Worm (Caenorhabditis elegans) whole organism, midembryonic: Measurements from ENCODE around the gene nhr-138.

Experiments
- T22C8.4 ChIP-seq: fragments of 200-800 bp; sonication (Bioruptor generic); IDR thresholded peaks from 2 replicates; pipeline ENCODE4 v1.3.6; 2022; ENCODE audit warnings: missing genetic modification characterization, missing compliant biosample characterization
- cog-1 ChIP-seq: sonication (generic microtip); optimal IDR thresholded peaks from 2 replicates; lab custom pipeline; 2016; ENCODE audit warnings: missing genetic modification characterization, missing compliant biosample characterization
- flt-1 ChIP-seq: fragments of 200-800 bp; sonication (Bioruptor generic); IDR thresholded peaks from 2 replicates; pipeline ENCODE4 v1.3.6; 2022; ENCODE audit warnings: missing genetic modification characterization, missing compliant biosample characterization
- klf-2 ChIP-seq: fragments of 200-800 bp; sonication (Bioruptor generic); conservative IDR thresholded peaks from 2 replicates; pipeline ENCODE4 v1.3.6; 2022; ENCODE audit warnings: missing genetic modification reagents, missing genetic modification characterization, missing compliant biosample characterization
- med-1 ChIP-seq: sonication (generic microtip); optimal IDR thresholded peaks from 2 replicates; lab custom pipeline; 2017; ENCODE audit warnings: missing genetic modification characterization, mild to moderate bottlenecking, missing compliant biosample characterization, antibody characterized with exemption, missing genetic modification reagents; ENCODE audit not compliant: insufficient read depth
- ref-1 ChIP-seq: fragments of 200-800 bp; sonication (Bioruptor generic); conservative IDR thresholded peaks from 2 replicates; pipeline ENCODE4 v1.3.6; 2022; ENCODE audit warnings: missing genetic modification reagents, missing genetic modification characterization, missing compliant biosample characterization
- tab-1 ChIP-seq: fragments of 200-800 bp; sonication (Bioruptor generic); IDR thresholded peaks from 2 replicates; pipeline ENCODE4 v1.3.6; 2022; ENCODE audit warnings: missing genetic modification characterization, missing compliant biosample characterization
- ztf-23 ChIP-seq: fragments of 200-800 bp; sonication (Bioruptor generic); IDR thresholded peaks from 2 replicates; pipeline ENCODE4 v1.3.6; 2022; ENCODE audit warnings: missing genetic modification reagents, missing genetic modification characterization, missing compliant biosample characterization
- ztf-29 ChIP-seq: fragments of 200-800 bp; sonication (Bioruptor generic); IDR thresholded peaks from 2 replicates; pipeline ENCODE4 v1.3.6; 2022; ENCODE audit warnings: missing genetic modification reagents, missing genetic modification characterization, missing compliant biosample characterization

Gene nhr-138

DNA sequence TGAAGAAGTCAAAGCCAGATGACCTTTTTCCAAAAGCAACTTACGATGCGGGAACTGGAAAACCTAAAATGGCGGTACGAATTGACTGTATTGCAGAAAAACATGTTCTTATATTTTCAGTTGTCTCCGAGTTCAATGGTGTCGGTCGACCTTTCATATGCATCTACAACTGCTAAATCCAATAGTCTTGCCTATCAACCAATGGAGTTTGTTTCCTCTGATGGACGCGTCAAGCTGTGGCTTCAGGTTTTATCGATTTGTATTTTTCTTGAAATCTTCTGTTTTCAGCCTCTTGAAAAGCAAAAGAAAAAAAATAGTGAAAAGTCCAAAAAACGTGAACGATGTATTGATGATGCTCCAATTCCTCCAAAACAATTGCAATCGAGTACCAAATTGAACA lies 10.8 kb upstream of the nhr-138 start:
- TF ChIP-seq cog-1 (tag; lab: Kevin White, UChicago) (no peak), ztf-29 (GFP tag; lab: Robert Waterston, UW) (no peak), flt-1 (no peak), klf-2 (GFP tag; lab: Robert Waterston, UW) (no peak), ref-1 (GFP tag; lab: Robert Waterston, UW) (no peak), tab-1 (GFP tag; lab: Robert Waterston, UW) (no peak), T22C8.4 (GFP tag; lab: Robert Waterston, UW) (no peak), ztf-23 (GFP tag; lab: Robert Waterston, UW) (no peak), med-1 (GFP tag; lab: Kevin White, UChicago) (no peak)

DNA sequence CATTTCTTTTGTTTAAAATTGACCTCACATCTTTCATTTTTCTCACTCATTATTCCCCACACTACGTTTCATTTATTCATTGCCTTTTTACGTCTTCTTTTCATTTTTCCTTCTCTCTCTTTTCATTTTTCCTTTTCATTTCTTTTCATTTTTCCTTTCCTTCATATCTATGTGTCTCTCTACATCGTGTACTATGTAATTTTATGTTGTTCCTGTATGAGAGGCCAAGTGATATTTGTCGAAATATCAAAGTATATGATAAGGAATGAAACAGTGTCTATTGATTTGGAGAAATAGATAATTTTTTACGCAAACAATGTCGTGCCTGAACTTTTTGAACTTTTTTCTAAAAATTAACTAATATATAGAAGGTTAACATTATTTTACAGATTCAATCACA lies 8.6 kb upstream of the nhr-138 start:
- TF ChIP-seq klf-2 (GFP tag; lab: Robert Waterston, UW) = no peak
- no peak for TF ChIP-seq ref-1 (GFP tag; lab: Robert Waterston, UW)
- TF ChIP-seq ztf-29 (GFP tag; lab: Robert Waterston, UW) = no peak
- TF ChIP-seq ztf-23 (GFP tag; lab: Robert Waterston, UW) = no peak
- TF ChIP-seq flt-1 = no peak
- no peak for TF ChIP-seq cog-1 (tag; lab: Kevin White, UChicago)
- TF ChIP-seq tab-1 (GFP tag; lab: Robert Waterston, UW) = no peak
- no peak for TF ChIP-seq T22C8.4 (GFP tag; lab: Robert Waterston, UW)
- TF ChIP-seq med-1 (GFP tag; lab: Kevin White, UChicago) = no peak

DNA sequence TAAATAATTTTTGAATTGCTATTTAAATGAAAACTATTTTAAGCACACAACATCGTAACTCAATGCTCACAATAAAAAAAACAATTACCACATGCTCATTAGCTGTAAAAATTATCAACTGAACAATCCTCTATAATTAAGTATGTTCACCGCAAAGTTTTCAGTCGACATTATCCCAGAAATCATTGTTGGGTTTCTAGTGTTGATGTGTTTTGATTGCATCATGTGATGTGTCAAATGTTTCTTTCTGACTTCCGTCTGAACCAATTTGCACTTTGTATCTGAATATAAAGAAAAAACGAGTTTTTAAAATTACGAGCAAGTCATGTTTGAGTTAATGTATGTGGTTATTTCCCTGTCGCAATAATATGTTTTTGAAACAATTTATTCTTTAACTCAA lies 7.2 kb upstream of the nhr-138 start:
- TF ChIP-seq tab-1 (GFP tag; lab: Robert Waterston, UW) (no peak), T22C8.4 (GFP tag; lab: Robert Waterston, UW) (no peak), ztf-29 (GFP tag; lab: Robert Waterston, UW) (no peak), ztf-23 (GFP tag; lab: Robert Waterston, UW) (no peak), med-1 (GFP tag; lab: Kevin White, UChicago) (no peak), klf-2 (GFP tag; lab: Robert Waterston, UW) (no peak), ref-1 (GFP tag; lab: Robert Waterston, UW) (no peak), flt-1 (no peak), cog-1 (tag; lab: Kevin White, UChicago) (no peak)

DNA sequence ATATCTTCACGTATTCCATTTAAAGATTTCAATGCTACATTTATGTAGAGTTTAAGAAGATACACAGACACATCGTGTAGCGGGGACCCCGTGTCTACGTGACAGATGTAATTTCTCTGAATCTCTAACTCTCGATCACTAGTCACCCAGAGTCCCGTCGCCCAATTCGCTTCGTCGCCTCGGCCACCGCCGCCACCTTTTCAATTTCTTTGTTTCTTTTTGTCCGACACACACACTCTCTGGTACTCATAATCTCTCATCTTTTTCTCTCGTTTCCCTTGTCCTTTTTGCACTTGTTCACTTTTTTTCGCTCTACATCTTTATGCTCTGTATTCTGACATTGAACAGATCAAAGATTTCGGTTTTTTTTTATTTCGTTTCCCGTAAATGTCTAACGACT lies 6.7 kb upstream of the nhr-138 start:
- peak; percentile 9 for TF ChIP-seq cog-1 (tag; lab: Kevin White, UChicago)
- no peak for TF ChIP-seq T22C8.4 (GFP tag; lab: Robert Waterston, UW)

DNA sequence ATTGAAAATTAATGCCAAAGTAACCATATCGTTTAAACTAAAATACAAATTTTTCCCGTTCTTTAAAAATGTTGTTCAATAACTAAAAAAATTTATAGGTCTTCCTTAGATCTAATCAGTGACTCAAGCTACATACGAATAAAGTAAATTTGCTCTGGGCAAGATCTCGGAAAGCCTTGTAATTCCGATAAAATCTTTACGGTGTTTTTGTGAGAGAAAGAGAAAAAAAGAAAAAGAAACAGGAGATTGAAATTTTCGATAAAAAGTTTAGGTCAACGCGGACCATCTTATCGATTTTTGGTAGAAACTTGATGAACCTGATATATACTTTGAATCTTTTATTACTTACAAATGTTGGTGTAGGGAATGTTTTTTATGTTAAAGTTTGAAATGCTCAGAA lies 1.9 kb upstream of the nhr-138 start:
- TF ChIP-seq flt-1 (no peak), ref-1 (GFP tag; lab: Robert Waterston, UW) (no peak)

ce11 chrIV:9725468-9725985 lies 476 bp downstream of the nhr-138 start:
- TF ChIP-seq flt-1 (no peak), ztf-23 (GFP tag; lab: Robert Waterston, UW) (no peak), ztf-29 (GFP tag; lab: Robert Waterston, UW) (no peak), cog-1 (tag; lab: Kevin White, UChicago) (no peak), klf-2 (GFP tag; lab: Robert Waterston, UW) (no peak), tab-1 (GFP tag; lab: Robert Waterston, UW) (no peak), ref-1 (GFP tag; lab: Robert Waterston, UW) (no peak), med-1 (GFP tag; lab: Kevin White, UChicago) (no peak)

- no peak for TF ChIP-seq ztf-29 (GFP tag; lab: Robert Waterston, UW)
- TF ChIP-seq T22C8.4 (GFP tag; lab: Robert Waterston, UW) = no peak
- no peak for TF ChIP-seq cog-1 (tag; lab: Kevin White, UChicago)
- TF ChIP-seq ref-1 (GFP tag; lab: Robert Waterston, UW) = no peak
- no peak for TF ChIP-seq flt-1
- no peak for TF ChIP-seq ztf-23 (GFP tag; lab: Robert Waterston, UW)
- no peak for TF ChIP-seq klf-2 (GFP tag; lab: Robert Waterston, UW)
Observed at ce11 chrIV:9727217-9727616, 2.2 kb downstream of the nhr-138 start.

- TF ChIP-seq klf-2 (GFP tag; lab: Robert Waterston, UW) = no peak
- no peak for TF ChIP-seq med-1 (GFP tag; lab: Kevin White, UChicago)
- TF ChIP-seq ztf-29 (GFP tag; lab: Robert Waterston, UW) = no peak
- TF ChIP-seq cog-1 (tag; lab: Kevin White, UChicago) = no peak
Observed at ce11 chrIV:9728376-9728775, 3.3 kb downstream of the nhr-138 start, which contains the start of gene nhr-100. nhr-100 (plus strand) TSS chrIV:9728676.

DNA sequence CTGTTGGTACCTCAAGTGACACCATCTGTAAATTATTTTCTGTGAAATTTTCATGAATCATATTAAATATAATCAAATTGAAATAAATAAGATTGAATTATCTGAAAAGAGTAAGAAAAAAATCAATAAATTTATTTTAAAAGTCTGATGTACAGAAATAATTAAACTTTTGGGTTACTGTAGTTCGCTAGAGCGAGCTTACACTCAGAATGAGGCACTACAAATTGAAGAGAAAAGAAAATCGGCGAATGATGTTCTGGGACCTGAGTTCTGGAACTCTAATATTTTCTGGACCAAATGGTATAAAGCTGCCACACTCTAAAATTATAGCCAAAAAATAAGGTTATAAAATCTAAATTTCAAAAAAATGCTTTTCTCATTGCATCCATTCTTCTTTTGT lies 8.9 kb downstream of the nhr-138 start:
- TF ChIP-seq flt-1 (no peak), med-1 (GFP tag; lab: Kevin White, UChicago) (no peak), ref-1 (GFP tag; lab: Robert Waterston, UW) (no peak), klf-2 (GFP tag; lab: Robert Waterston, UW) (no peak), cog-1 (tag; lab: Kevin White, UChicago) (no peak), T22C8.4 (GFP tag; lab: Robert Waterston, UW) (no peak), ztf-23 (GFP tag; lab: Robert Waterston, UW) (no peak), tab-1 (GFP tag; lab: Robert Waterston, UW) (no peak), ztf-29 (GFP tag; lab: Robert Waterston, UW) (no peak)

ce11 chrIV:9734861-9735260 lies 9.8 kb downstream of the nhr-138 start:
- TF ChIP-seq ztf-29 (GFP tag; lab: Robert Waterston, UW) (no peak), ref-1 (GFP tag; lab: Robert Waterston, UW) (no peak), ztf-23 (GFP tag; lab: Robert Waterston, UW) (no peak), T22C8.4 (GFP tag; lab: Robert Waterston, UW) (no peak), klf-2 (GFP tag; lab: Robert Waterston, UW) (no peak), med-1 (GFP tag; lab: Kevin White, UChicago) (no peak), cog-1 (tag; lab: Kevin White, UChicago) (no peak), flt-1 (no peak), tab-1 (GFP tag; lab: Robert Waterston, UW) (no peak)
